Fruit fly (Drosophila melanogaster) whole organism, prepupa: ENCODE results near the gene CG9839.
A peak's percentile ranks its signal among the peaks of the same experiment; 100 is the strongest.

Source experiments
- CG10669 ChIP-seq: fragments of 200-800 bp; sonication (Bioruptor generic); optimal IDR thresholded peaks from 3 replicates; lab custom pipeline; 2018; ENCODE audit warnings: missing biosample characterization, mild to moderate bottlenecking, missing genetic modification characterization, moderate library complexity
- CG11294 ChIP-seq: fragments of 200-800 bp; sonication (Bioruptor generic); IDR thresholded peaks from 2 replicates; pipeline ENCODE4 v1.3.6; 2022; ENCODE audit warnings: missing biosample characterization, missing genetic modification characterization
- CG11762 ChIP-seq: fragments of 200-800 bp; sonication (Bioruptor generic); optimal IDR thresholded peaks from 3 replicates; lab custom pipeline; 2016; ENCODE audit warnings: missing biosample characterization, missing genetic modification characterization; ENCODE audit not compliant: insufficient read depth
- CG11902 ChIP-seq: fragments of 200-800 bp; sonication (Bioruptor generic); optimal IDR thresholded peaks from 3 replicates; lab custom pipeline; 2016; ENCODE audit warnings: missing biosample characterization, missing genetic modification characterization
- CG15336 ChIP-seq: fragments of 200-800 bp; sonication (Bioruptor generic); IDR thresholded peaks from 2 replicates; pipeline ENCODE4 v1.3.6; 2022; ENCODE audit warnings: missing biosample characterization, missing genetic modification characterization
- CG1621 ChIP-seq: fragments of 200-800 bp; sonication (Bioruptor generic); optimal IDR thresholded peaks from 3 replicates; lab custom pipeline; 2018; ENCODE audit warnings: missing biosample characterization, mild to moderate bottlenecking, missing genetic modification characterization
- CG16779 ChIP-seq: fragments of 200-800 bp; sonication (Bioruptor generic); optimal IDR thresholded peaks from 3 replicates; lab custom pipeline; 2017; ENCODE audit warnings: missing biosample characterization, mild to moderate bottlenecking, missing genetic modification characterization
- CG31627 ChIP-seq: fragments of 200-800 bp; sonication (Bioruptor generic); optimal IDR thresholded peaks from 3 replicates; lab custom pipeline; 2016; ENCODE audit warnings: missing biosample characterization, missing genetic modification characterization
- CG32006 ChIP-seq: fragments of 200-800 bp; sonication (Bioruptor generic); optimal IDR thresholded peaks from 3 replicates; lab custom pipeline; 2017; ENCODE audit warnings: missing biosample characterization, mild to moderate bottlenecking, missing genetic modification characterization
- CG34406 ChIP-seq: fragments of 200-800 bp; sonication (Bioruptor generic); optimal IDR thresholded peaks from 3 replicates; lab custom pipeline; 2016; ENCODE audit warnings: missing biosample characterization, missing genetic modification characterization
- CG3919 ChIP-seq: fragments of 200-800 bp; sonication (Bioruptor generic); optimal IDR thresholded peaks from 3 replicates; lab custom pipeline; 2016; ENCODE audit warnings: missing biosample characterization, missing genetic modification characterization
- CG4318 ChIP-seq: fragments of 200-800 bp; sonication (Bioruptor generic); optimal IDR thresholded peaks from 3 replicates; lab custom pipeline; 2017; ENCODE audit warnings: missing biosample characterization, mild to moderate bottlenecking, missing genetic modification characterization
- CG6276 ChIP-seq: fragments of 200-800 bp; sonication (Bioruptor generic); optimal IDR thresholded peaks from 2 replicates; lab custom pipeline; 2017; ENCODE audit warnings: missing biosample characterization, mild to moderate bottlenecking, missing genetic modification characterization
- CG6792 ChIP-seq: fragments of 200-800 bp; sonication (Bioruptor generic); optimal IDR thresholded peaks from 3 replicates; lab custom pipeline; 2016; ENCODE audit warnings: missing biosample characterization, missing genetic modification characterization
- CG6808 ChIP-seq: fragments of 200-800 bp; sonication (Bioruptor generic); optimal IDR thresholded peaks from 3 replicates; lab custom pipeline; 2017; ENCODE audit warnings: missing biosample characterization, missing genetic modification characterization, mild to moderate bottlenecking, moderate library complexity, missing genetic modification reagents
- CG6854 ChIP-seq: fragments of 200-800 bp; sonication (Bioruptor generic); optimal IDR thresholded peaks from 2 replicates; lab custom pipeline; 2017; ENCODE audit warnings: missing biosample characterization, mild to moderate bottlenecking, missing genetic modification characterization
- CG7368 ChIP-seq: fragments of 200-800 bp; sonication (Bioruptor generic); optimal IDR thresholded peaks from 3 replicates; lab custom pipeline; 2016; ENCODE audit warnings: missing biosample characterization, missing genetic modification characterization
- CG8119 ChIP-seq: fragments of 200-800 bp; sonication (Bioruptor generic); IDR thresholded peaks from 3 replicates; pipeline ENCODE4 v1.3.6; 2022; ENCODE audit warnings: missing biosample characterization, missing genetic modification characterization
- CG9139 ChIP-seq: fragments of 200-800 bp; sonication (Bioruptor generic); optimal IDR thresholded peaks from 3 replicates; lab custom pipeline; 2017; ENCODE audit warnings: missing biosample characterization, mild to moderate bottlenecking, missing genetic modification characterization
- Eip75B ChIP-seq: fragments of 200-800 bp; sonication (Bioruptor generic); optimal IDR thresholded peaks from 3 replicates; lab custom pipeline; 2016; ENCODE audit warnings: missing biosample characterization, missing genetic modification characterization
- Eip93F ChIP-seq: fragments of 200-800 bp; sonication (Bioruptor generic); optimal IDR thresholded peaks from 2 replicates; lab custom pipeline; 2016; ENCODE audit warnings: missing biosample characterization, mild to moderate bottlenecking, missing genetic modification characterization
- Ets21C ChIP-seq: fragments of 200-800 bp; sonication (Bioruptor generic); optimal IDR thresholded peaks from 3 replicates; lab custom pipeline; 2016; ENCODE audit warnings: missing biosample characterization, missing genetic modification characterization
- Ets96B ChIP-seq: fragments of 200-800 bp; optimal IDR thresholded peaks from 2 replicates; lab custom pipeline; 2019; ENCODE audit warnings: missing biosample characterization, mild to moderate bottlenecking, missing genetic modification characterization, moderate library complexity
- Gug ChIP-seq: fragments of 200-800 bp; sonication (Bioruptor generic); IDR thresholded peaks from 2 replicates; pipeline ENCODE4 v1.3.6; 2022; ENCODE audit warnings: missing biosample characterization, missing genetic modification characterization
- Hr39 ChIP-seq: fragments of 200-800 bp; sonication (Bioruptor generic); optimal IDR thresholded peaks from 2 replicates; lab custom pipeline; 2016; ENCODE audit warnings: missing biosample characterization, missing genetic modification characterization
- Lpt ChIP-seq: fragments of 200-800 bp; sonication (Bioruptor generic); optimal IDR thresholded peaks from 3 replicates; lab custom pipeline; 2016; ENCODE audit warnings: missing biosample characterization, missing genetic modification characterization
- Met ChIP-seq: fragments of 200-800 bp; sonication (Bioruptor generic); optimal IDR thresholded peaks from 3 replicates; lab custom pipeline; 2016; ENCODE audit warnings: missing biosample characterization, missing genetic modification characterization
- Smox ChIP-seq: fragments of 200-800 bp; sonication (Bioruptor generic); optimal IDR thresholded peaks from 3 replicates; lab custom pipeline; 2016; ENCODE audit warnings: missing biosample characterization, missing genetic modification characterization
- Sox15 ChIP-seq: fragments of 200-800 bp; sonication (Bioruptor generic); optimal IDR thresholded peaks from 3 replicates; lab custom pipeline; 2016; ENCODE audit warnings: missing biosample characterization, missing genetic modification characterization
- achi ChIP-seq: fragments of 200-800 bp; sonication (Bioruptor generic); optimal IDR thresholded peaks from 3 replicates; lab custom pipeline; 2016; ENCODE audit warnings: missing biosample characterization, missing genetic modification characterization
- acj6 ChIP-seq: fragments of 200-800 bp; sonication (Bioruptor generic); optimal IDR thresholded peaks from 3 replicates; lab custom pipeline; 2016; ENCODE audit warnings: missing biosample characterization, missing genetic modification characterization
- dac ChIP-seq: fragments of 200-800 bp; sonication (Bioruptor generic); optimal IDR thresholded peaks from 2 replicates; lab custom pipeline; 2017; ENCODE audit warnings: missing biosample characterization, mild to moderate bottlenecking, missing genetic modification characterization
- dsx ChIP-seq: fragments of 200-800 bp; optimal IDR thresholded peaks from 3 replicates; lab custom pipeline; 2019; ENCODE audit warnings: missing biosample characterization, mild to moderate bottlenecking, missing genetic modification characterization, moderate library complexity; ENCODE audit not compliant: poor library complexity, severe bottlenecking
- eg ChIP-seq: fragments of 200-800 bp; sonication (Bioruptor generic); IDR thresholded peaks from 3 replicates; pipeline ENCODE4 v1.3.6; 2022; ENCODE audit warnings: missing biosample characterization, missing genetic modification characterization
- esn ChIP-seq: fragments of 200-800 bp; sonication (Bioruptor generic); optimal IDR thresholded peaks from 2 replicates; lab custom pipeline; 2016; ENCODE audit warnings: missing biosample characterization, mild to moderate bottlenecking, missing genetic modification characterization, moderate library complexity
- fd59A ChIP-seq: fragments of 200-800 bp; sonication (Bioruptor generic); optimal IDR thresholded peaks from 2 replicates; lab custom pipeline; 2017; ENCODE audit warnings: missing biosample characterization, mild to moderate bottlenecking, missing genetic modification characterization, missing genetic modification reagents
- fd85E ChIP-seq: fragments of 200-800 bp; sonication (Bioruptor generic); optimal IDR thresholded peaks from 3 replicates; lab custom pipeline; 2016; ENCODE audit warnings: missing biosample characterization, missing genetic modification characterization
- fkh ChIP-seq: fragments of 200-800 bp; sonication (Bioruptor generic); optimal IDR thresholded peaks from 3 replicates; lab custom pipeline; 2017; ENCODE audit warnings: missing biosample characterization, mild to moderate bottlenecking, missing genetic modification characterization, moderate library complexity
- net ChIP-seq: fragments of 200-800 bp; sonication (Bioruptor generic); optimal IDR thresholded peaks from 3 replicates; lab custom pipeline; 2016; ENCODE audit warnings: missing biosample characterization, missing genetic modification characterization
- pdm3 ChIP-seq: fragments of 200-800 bp; sonication (Bioruptor generic); optimal IDR thresholded peaks from 3 replicates; lab custom pipeline; 2016; ENCODE audit warnings: missing biosample characterization, missing genetic modification characterization
- salr ChIP-seq, 2 experiments: fragments of 200-800 bp; sonication (Bioruptor generic); optimal IDR thresholded peaks; 3 replicates each; lab custom pipeline; 2016 to 2018; ENCODE audit warnings: missing biosample characterization in 2 of 2, missing genetic modification characterization in 2 of 2, mild to moderate bottlenecking in 1 of 2
- spab ChIP-seq: fragments of 200-800 bp; sonication (Bioruptor generic); optimal IDR thresholded peaks from 2 replicates; lab custom pipeline; 2017; ENCODE audit warnings: missing biosample characterization, mild to moderate bottlenecking, missing genetic modification characterization, missing genetic modification reagents
- ss ChIP-seq, 2 experiments: fragments of 200-800 bp; sonication (Bioruptor generic); optimal IDR thresholded peaks; 2 replicates in 1 of 2; 3 replicates in 1 of 2; lab custom pipeline; 2017 to 2018; ENCODE audit warnings: mild to moderate bottlenecking in 2 of 2, missing biosample characterization in 2 of 2, missing genetic modification characterization in 2 of 2, moderate library complexity in 1 of 2
- svp ChIP-seq: fragments of 200-800 bp; sonication (Bioruptor generic); peaks from one replicate; lab custom pipeline; 2016; ENCODE audit warnings: missing biosample characterization, missing genetic modification characterization
- topi ChIP-seq: fragments of 200-800 bp; sonication (Bioruptor generic); optimal IDR thresholded peaks from 3 replicates; lab custom pipeline; 2016; ENCODE audit warnings: missing biosample characterization, missing genetic modification characterization
- vri ChIP-seq: fragments of 200-800 bp; sonication (Bioruptor generic); optimal IDR thresholded peaks from 3 replicates; lab custom pipeline; 2016; ENCODE audit warnings: missing biosample characterization, mild to moderate bottlenecking, missing genetic modification characterization

CG9839 gene

DNA sequence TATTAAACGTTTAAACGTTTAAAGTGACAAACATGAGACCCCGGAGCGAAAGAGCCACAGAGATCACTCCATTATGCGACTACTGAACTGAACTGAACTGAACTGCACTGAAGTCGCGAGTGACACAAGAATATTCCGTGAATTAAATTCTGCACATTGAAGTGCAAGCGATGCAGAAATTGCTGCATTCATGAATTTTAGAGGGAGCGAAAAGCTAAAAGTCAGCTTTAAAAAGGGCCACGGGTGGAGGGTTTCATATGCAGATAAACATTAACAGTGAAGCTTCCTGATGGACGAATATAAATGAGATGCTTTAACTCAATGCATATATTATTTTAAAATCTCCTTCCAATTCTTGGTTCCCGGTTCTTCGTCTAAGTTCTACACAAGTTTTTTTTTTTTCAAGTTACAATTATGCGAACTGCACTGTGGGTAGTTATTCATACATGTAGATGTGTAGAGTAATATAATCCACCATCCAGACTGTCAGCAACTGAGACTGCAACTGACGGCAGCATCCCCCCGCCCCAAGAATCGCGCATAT lies 41.6 kb upstream of the CG9839 start (continued):
- TF ChIP-seq Eip93F (GFP tag; lab: Kevin White, UChicago) (no peak), Gug (GFP tag; lab: Robert Waterston, UW) (no peak), topi (GFP tag; lab: Kevin White, UChicago) (peak; percentile 40), dsx (GFP tag; lab: Kevin White, UChicago) (peak; percentile 12), esn (GFP tag; lab: Kevin White, UChicago) (peak; percentile 55), Sox15 (GFP tag; lab: Kevin White, UChicago) (peak; percentile 34), fd85E (GFP tag; lab: Kevin White, UChicago) (no peak), Met (GFP tag; lab: Kevin White, UChicago) (peak; percentile 54), CG6808 (GFP tag; lab: Kevin White, UChicago) (peak; percentile 34), CG11294 (GFP tag; lab: Robert Waterston, UW) (no peak), dac (GFP tag; lab: Kevin White, UChicago) (peak; percentile 11), fkh (GFP tag; lab: Kevin White, UChicago) (no peak), ss (GFP tag; optimal IDR thresholded peaks at IDR 0.05; lab: Kevin White, UChicago) (peak in 1 of 2 experiments; percentile 55), CG6792 (GFP tag; lab: Kevin White, UChicago) (peak; percentile 61), CG4318 (no peak), CG6276 (peak; percentile 17), salr (GFP tag; optimal IDR thresholded peaks at IDR 0.05; lab: Kevin White, UChicago) (peak; percentile 13 to 21), CG9139 (GFP tag; lab: Kevin White, UChicago) (no peak), CG7368 (GFP tag; lab: Kevin White, UChicago) (no peak), CG31627 (GFP tag; lab: Kevin White, UChicago) (peak; percentile 53), CG34406 (peak; percentile 52), Hr39 (GFP tag; lab: Kevin White, UChicago) (peak; percentile 52)

DNA sequence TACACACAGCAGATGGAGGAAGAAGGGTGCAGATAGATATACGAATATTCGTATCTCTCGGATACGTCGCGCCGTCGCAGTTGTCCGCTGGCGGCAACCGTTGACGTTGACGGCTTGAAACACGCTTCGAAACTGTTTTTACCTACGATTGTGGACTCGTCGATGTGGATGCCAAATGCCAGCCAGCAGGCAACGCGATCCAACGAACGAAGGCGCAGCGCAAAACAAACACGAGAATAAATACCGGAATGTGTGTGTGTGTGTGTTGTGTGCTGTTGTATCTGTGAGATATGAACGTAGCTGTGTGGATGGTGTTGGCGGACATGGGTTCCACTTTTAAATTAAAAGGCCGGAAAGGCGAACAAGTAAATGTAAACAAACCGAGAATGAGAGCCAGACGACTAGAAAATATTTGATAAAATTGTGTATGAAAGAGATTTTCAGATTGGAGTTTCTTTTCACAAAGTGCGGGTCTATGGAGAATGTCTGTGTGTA lies 40.6 kb upstream of the CG9839 start:
- TF ChIP-seq Eip93F (GFP tag; lab: Kevin White, UChicago) (no peak), Eip75B (GFP tag; lab: Kevin White, UChicago) (no peak), fd85E (GFP tag; lab: Kevin White, UChicago) (no peak), CG11902 (GFP tag; lab: Kevin White, UChicago) (no peak), Lpt (GFP tag; lab: Kevin White, UChicago) (peak; percentile 0), CG6792 (GFP tag; lab: Kevin White, UChicago) (peak; percentile 37), Smox (GFP tag; lab: Kevin White, UChicago) (no peak), salr (GFP tag; optimal IDR thresholded peaks at IDR 0.05; lab: Kevin White, UChicago) (no peak), spab (GFP tag; lab: Kevin White, UChicago) (no peak), acj6 (GFP tag; lab: Kevin White, UChicago) (no peak), net (GFP tag; lab: Kevin White, UChicago) (peak; percentile 52), CG15336 (peak; percentile 62), CG11762 (GFP tag; lab: Kevin White, UChicago) (no peak), CG6276 (peak; percentile 49), achi (peak; percentile 11), CG16779 (tag; lab: Kevin White, UChicago) (no peak), eg (peak; percentile 55; the same call in 2 of the 3 replicates), Ets21C (GFP tag; lab: Kevin White, UChicago) (no peak), Met (GFP tag; lab: Kevin White, UChicago) (no peak), CG10669 (GFP tag; lab: Kevin White, UChicago) (peak; percentile 23), topi (GFP tag; lab: Kevin White, UChicago) (no peak), CG3919 (no peak), CG32006 (no peak), Ets96B (peak; percentile 19), svp (GFP tag; lab: Kevin White, UChicago) (no peak), vri (GFP tag; lab: Kevin White, UChicago) (peak; percentile 33), Sox15 (GFP tag; lab: Kevin White, UChicago) (no peak), CG1621 (tag; lab: Kevin White, UChicago) (peak; percentile 56), CG11294 (GFP tag; lab: Robert Waterston, UW) (no peak), Gug (GFP tag; lab: Robert Waterston, UW) (no peak), dac (GFP tag; lab: Kevin White, UChicago) (no peak), esn (GFP tag; lab: Kevin White, UChicago) (peak; percentile 22), dsx (GFP tag; lab: Kevin White, UChicago) (no peak), pdm3 (GFP tag; lab: Kevin White, UChicago) (no peak), CG4318 (no peak), fd59A (GFP tag; lab: Kevin White, UChicago) (no peak), CG34406 (peak; percentile 14), CG8119 (peak; percentile 53; the same call in 2 of the 3 replicates), CG6854 (GFP tag; lab: Kevin White, UChicago) (peak; percentile 74)
